Fruit fly (Drosophila melanogaster) whole organism, wandering third instar larva: ENCODE data around the gene Dsk.

Experiments used
- Abd-B ChIP-seq: fragments of >200 bp; optimal IDR thresholded peaks from 2 replicates; lab custom pipeline; 2017; ENCODE audit warnings: missing biosample characterization, missing genetic modification characterization
- CrebA ChIP-seq: fragments of 200-800 bp; sonication (Bioruptor generic); optimal IDR thresholded peaks from 2 replicates; lab custom pipeline; 2016; ENCODE audit warnings: missing biosample characterization, mild to moderate bottlenecking, missing genetic modification characterization, borderline replicate concordance
- Dfd ChIP-seq: fragments of >200 bp; optimal IDR thresholded peaks from 2 replicates; lab custom pipeline; 2017; ENCODE audit warnings: missing biosample characterization, missing genetic modification characterization
- Dif ChIP-seq: fragments of 200-275, 200-300 bp; sonication (Bioruptor generic); optimal IDR thresholded peaks from 2 replicates; lab custom pipeline; 2018; ENCODE audit warnings: missing biosample characterization, missing genetic modification characterization; ENCODE audit not compliant: partially characterized antibody
- GATAd ChIP-seq: sonication (Bioruptor generic); optimal IDR thresholded peaks from 2 replicates; lab custom pipeline; 2016; ENCODE audit warnings: missing biosample characterization, missing genetic modification characterization
- HLH106 ChIP-seq: fragments of 200-800 bp; optimal IDR thresholded peaks from 3 replicates; lab custom pipeline; 2019; ENCODE audit warnings: missing biosample characterization, mild to moderate bottlenecking, missing genetic modification characterization, moderate library complexity
- Hr78 ChIP-seq: fragments of >200 bp; optimal IDR thresholded peaks from 2 replicates; lab custom pipeline; 2017; ENCODE audit warnings: missing biosample characterization, missing genetic modification characterization
- Jra ChIP-seq: sonication (Bioruptor generic); optimal IDR thresholded peaks from 2 replicates; lab custom pipeline; 2016; ENCODE audit warnings: missing biosample characterization, missing genetic modification characterization
- Mio ChIP-seq: sonication (Bioruptor generic); optimal IDR thresholded peaks from 2 replicates; lab custom pipeline; 2016; ENCODE audit warnings: missing biosample characterization, missing genetic modification characterization
- Myc ChIP-seq: fragments of >200 bp; optimal IDR thresholded peaks from 2 replicates; lab custom pipeline; 2017
- N ChIP-seq: fragments of >200 bp; optimal IDR thresholded peaks from 2 replicates; lab custom pipeline; 2018; ENCODE audit warnings: missing biosample characterization, missing external identifiers, missing genetic modification characterization
- OdsH ChIP-seq: fragments of 200-800 bp; sonication (Bioruptor generic); optimal IDR thresholded peaks from 2 replicates; lab custom pipeline; 2016; ENCODE audit warnings: missing biosample characterization, mild to moderate bottlenecking, missing genetic modification characterization
- Sp1 ChIP-seq: fragments of 200-800 bp; sonication (Bioruptor generic); optimal IDR thresholded peaks from 3 replicates; lab custom pipeline; 2019; ENCODE audit warnings: missing biosample characterization, mild to moderate bottlenecking, missing genetic modification characterization, moderate library complexity
- Vsx2 ChIP-seq: fragments of 200-300, 225-300 bp; sonication (Bioruptor generic); optimal IDR thresholded peaks from 2 replicates; lab custom pipeline; 2018; ENCODE audit warnings: missing biosample characterization, missing genetic modification characterization; ENCODE audit not compliant: partially characterized antibody
- brk ChIP-seq: fragments of 200-800 bp; sonication (Bioruptor generic); optimal IDR thresholded peaks from 2 replicates; lab custom pipeline; 2016; ENCODE audit warnings: missing biosample characterization, mild to moderate bottlenecking, missing genetic modification characterization
- dl ChIP-seq, 2 experiments: fragments of 175-275, 200-275 bp in 1 of 2; fragments of 200-275 bp in 1 of 2; sonication (Bioruptor generic); optimal IDR thresholded peaks; lab custom pipeline; 2018; ENCODE audit warnings: mild to moderate bottlenecking in 2 of 2, missing biosample characterization in 2 of 2, missing genetic modification characterization in 2 of 2, moderate library complexity in 2 of 2; ENCODE audit not compliant: partially characterized antibody in 2 of 2, insufficient read depth in 1 of 2
- dmrt93B ChIP-seq: fragments of 200-800 bp; sonication (Bioruptor generic); optimal IDR thresholded peaks from 2 replicates; lab custom pipeline; 2018; ENCODE audit warnings: missing biosample characterization, mild to moderate bottlenecking, missing genetic modification characterization
- dsf ChIP-seq: sonication (Bioruptor generic); optimal IDR thresholded peaks from 2 replicates; lab custom pipeline; 2016; ENCODE audit warnings: missing biosample characterization, missing genetic modification characterization, borderline replicate concordance
- ey ChIP-seq: fragments of 200-800 bp; sonication (Bioruptor generic); optimal IDR thresholded peaks from 2 replicates; lab custom pipeline; 2016; ENCODE audit warnings: missing biosample characterization, missing genetic modification characterization
- foxo ChIP-seq, 2 experiments: fragments of 200-800 bp; sonication (Bioruptor generic); optimal IDR thresholded peaks; 2 replicates in 1 of 2; 3 replicates in 1 of 2; lab custom pipeline; 2016 to 2017; ENCODE audit warnings: missing biosample characterization in 2 of 2, missing genetic modification characterization in 2 of 2
- fru ChIP-seq: fragments of 200-800 bp; sonication (Bioruptor generic); optimal IDR thresholded peaks from 3 replicates; lab custom pipeline; 2016; ENCODE audit warnings: missing biosample characterization, mild to moderate bottlenecking, missing genetic modification characterization
- h ChIP-seq: fragments of 200-800 bp; sonication (Bioruptor generic); optimal IDR thresholded peaks from 3 replicates; lab custom pipeline; 2016; ENCODE audit warnings: missing biosample characterization, mild to moderate bottlenecking, missing genetic modification characterization
- jim ChIP-seq: fragments of 175-275, 200-325 bp; sonication (Bioruptor generic); optimal IDR thresholded peaks from 2 replicates; lab custom pipeline; 2016; ENCODE audit warnings: missing biosample characterization, mild to moderate bottlenecking, missing genetic modification characterization
- lola ChIP-seq: fragments of >200 bp; optimal IDR thresholded peaks from 2 replicates; lab custom pipeline; 2017; ENCODE audit warnings: missing biosample characterization, missing genetic modification characterization
- psq ChIP-seq: fragments of 200-800 bp; sonication (Bioruptor generic); optimal IDR thresholded peaks from 3 replicates; lab custom pipeline; 2017; ENCODE audit warnings: missing biosample characterization, mild to moderate bottlenecking, missing genetic modification characterization, moderate library complexity
- tai ChIP-seq: sonication (Bioruptor generic); optimal IDR thresholded peaks from 2 replicates; lab custom pipeline; 2016; ENCODE audit warnings: missing biosample characterization, missing genetic modification characterization
- usp ChIP-seq: fragments of >200 bp; optimal IDR thresholded peaks from 2 replicates; lab custom pipeline; 2017; ENCODE audit warnings: missing biosample characterization, missing genetic modification characterization
- woc ChIP-seq: sonication (Bioruptor generic); optimal IDR thresholded peaks from 2 replicates; lab custom pipeline; 2016; ENCODE audit warnings: missing biosample characterization, mild to moderate bottlenecking, missing genetic modification characterization

The Dsk gene

DNA sequence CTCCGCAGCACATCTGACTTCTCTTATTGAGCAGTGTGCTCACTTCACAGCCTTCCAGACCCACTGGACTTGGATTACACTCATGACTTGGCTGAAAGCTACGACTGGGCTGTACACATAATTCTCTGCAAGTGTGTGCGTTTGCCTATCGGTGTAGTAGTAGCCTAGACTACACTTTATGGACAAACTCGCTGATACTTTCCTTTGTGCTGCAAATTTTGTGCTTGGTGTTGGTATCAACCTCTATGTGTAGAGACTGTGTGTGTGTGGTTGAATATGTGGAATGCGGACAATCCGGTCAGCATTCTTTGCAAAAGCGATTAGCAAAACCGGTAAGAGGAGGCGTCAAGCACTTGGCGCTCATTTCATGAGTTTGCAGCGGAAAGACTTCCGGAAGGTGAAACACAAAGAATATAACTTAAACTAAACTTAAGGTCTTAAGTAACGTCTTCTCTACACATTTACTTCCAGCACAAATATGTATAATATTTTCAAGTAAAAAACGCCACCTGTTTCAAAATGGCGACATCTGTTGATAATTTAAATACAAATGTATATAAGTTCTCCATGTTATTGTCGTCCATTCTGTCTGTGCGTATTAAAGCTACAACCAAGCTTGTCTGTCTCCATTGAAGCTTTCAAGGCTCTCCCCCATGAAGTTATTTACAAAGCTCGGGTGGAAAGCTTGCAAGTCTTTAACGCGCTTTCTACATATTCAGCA lies 3.1 kb downstream of the Dsk start (continued):
- TF ChIP-seq CrebA (GFP tag; lab: Kevin White, UChicago): no peak
- TF ChIP-seq Jra (GFP tag; lab: Kevin White, UChicago): no peak
- TF ChIP-seq foxo (GFP tag; optimal IDR thresholded peaks at IDR 0.05; lab: Kevin White, UChicago): peak in 1 of 2 experiments; percentile 37
- no peak for TF ChIP-seq jim (GFP tag; lab: Kevin White, UChicago)
- no peak for TF ChIP-seq dsf
- TF ChIP-seq OdsH (GFP tag; lab: Kevin White, UChicago): no peak
- TF ChIP-seq Vsx2 (GFP tag; lab: Kevin White, UChicago): peak; percentile 74
- TF ChIP-seq, all 38 proteins: peak for 6

- TF ChIP-seq Dfd (GFP tag; lab: Kevin White, UChicago) (peak; percentile 75), CrebA (GFP tag; lab: Kevin White, UChicago) (no peak)
These were observed 9.4 kb downstream of the Dsk start for dm6 chr3R:4180543-4181214.

DNA sequence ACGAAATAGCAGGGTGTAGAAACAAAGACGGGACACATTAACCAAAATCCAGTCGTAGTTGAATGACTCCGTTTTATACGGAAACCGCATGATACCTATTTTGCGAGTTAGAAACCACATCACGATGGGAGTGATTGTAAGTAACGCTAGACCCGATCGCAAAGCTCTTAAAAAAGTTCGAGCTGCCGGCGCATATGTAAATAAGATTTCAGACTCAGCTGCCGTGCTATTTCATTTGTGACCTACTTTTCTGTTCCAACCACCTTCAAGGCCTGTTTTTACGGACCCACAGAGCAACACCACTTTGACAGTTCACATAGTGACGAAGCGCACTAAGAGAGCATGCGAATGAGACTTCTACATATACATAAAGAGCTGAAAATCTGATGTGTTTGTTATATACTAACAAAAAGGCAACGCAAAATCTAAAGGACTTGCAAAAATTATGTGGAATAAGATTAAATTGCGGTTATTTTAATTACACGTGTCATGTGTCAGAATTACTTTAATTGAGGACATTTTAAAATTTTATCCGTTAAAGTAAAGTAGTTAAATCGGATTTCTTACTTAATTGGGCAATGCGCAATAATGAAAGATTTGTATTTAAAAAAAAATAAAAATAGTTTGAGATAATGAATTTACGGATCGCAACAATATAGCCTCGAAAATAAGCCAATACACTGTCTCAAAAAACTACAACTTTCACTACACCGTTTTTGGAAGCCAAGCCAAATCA lies 11.1 kb downstream of the Dsk start:
- no peak for TF ChIP-seq GATAd
- TF ChIP-seq h (GFP tag; lab: Kevin White, UChicago): no peak
- no peak for TF ChIP-seq dmrt93B (GFP tag; lab: Kevin White, UChicago)
- TF ChIP-seq fru: no peak

- TF ChIP-seq N (GFP tag; lab: Kevin White, UChicago) (no peak), h (GFP tag; lab: Kevin White, UChicago) (no peak), Myc (no peak), GATAd (no peak), lola (GFP tag; lab: Kevin White, UChicago) (no peak), brk (GFP tag; lab: Kevin White, UChicago) (no peak), ey (GFP tag; lab: Kevin White, UChicago) (no peak), HLH106 (tag; lab: Kevin White, UChicago) (no peak), tai (GFP tag; lab: Kevin White, UChicago) (no peak), jim (GFP tag; lab: Kevin White, UChicago) (no peak), fru (no peak), Vsx2 (GFP tag; lab: Kevin White, UChicago) (no peak), Mio (GFP tag; lab: Kevin White, UChicago) (no peak), foxo (GFP tag; optimal IDR thresholded peaks at IDR 0.05; lab: Kevin White, UChicago) (no peak), dl (GFP tag; optimal IDR thresholded peaks at IDR 0.05; lab: Kevin White, UChicago; ENCODE audit: insufficient read depth in 1 of 2, partially characterized antibody in 2 of 2) (no peak), usp (GFP tag; lab: Kevin White, UChicago) (no peak), Dfd (GFP tag; lab: Kevin White, UChicago) (no peak)
These were observed 13.3 kb downstream of the Dsk start for dm6 chr3R:4176728-4177127.

dm6 chr3R:4174975-4175374 lies 15.1 kb downstream of the Dsk start:
- TF ChIP-seq h (GFP tag; lab: Kevin White, UChicago) (no peak), jim (GFP tag; lab: Kevin White, UChicago) (no peak), lola (GFP tag; lab: Kevin White, UChicago) (no peak), dl (GFP tag; optimal IDR thresholded peaks at IDR 0.05; lab: Kevin White, UChicago; ENCODE audit: insufficient read depth in 1 of 2, partially characterized antibody in 2 of 2) (peak; percentile 26 to 57), Dif (GFP tag; lab: Kevin White, UChicago) (peak; percentile 92), Sp1 (GFP tag; lab: Kevin White, UChicago) (no peak), woc (GFP tag; lab: Kevin White, UChicago) (no peak), Abd-B (GFP tag; lab: Kevin White, UChicago) (no peak), Vsx2 (GFP tag; lab: Kevin White, UChicago) (peak; percentile 86), psq (GFP tag; lab: Kevin White, UChicago) (no peak), Hr78 (GFP tag; lab: Kevin White, UChicago) (no peak), HLH106 (tag; lab: Kevin White, UChicago) (no peak)
